Worm (Caenorhabditis elegans): Measurements from ENCODE around the gene pqn-89.

DNA sequence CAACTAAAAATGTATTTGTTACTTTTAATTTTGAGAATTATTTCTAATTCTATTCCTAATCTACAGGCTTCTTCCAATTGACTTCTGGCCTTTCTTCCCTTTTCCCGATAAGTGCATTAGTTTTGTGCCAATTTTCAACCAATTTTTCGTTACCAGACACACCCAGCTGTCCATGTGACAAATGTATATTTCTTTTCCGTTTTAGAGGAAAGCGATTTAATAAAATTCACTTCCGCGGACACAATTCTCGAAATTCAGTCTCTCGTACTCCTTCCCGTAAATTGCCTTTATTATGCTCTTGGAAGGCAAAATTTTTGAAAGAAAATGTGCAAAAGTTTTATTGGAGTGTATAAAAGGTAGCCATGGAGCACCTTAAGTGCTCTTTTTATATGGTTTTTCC is 36.4 kb downstream of the pqn-89 start:
- no peak for TF ChIP-seq snpc-4 (tag; optimal IDR thresholded peaks at IDR 0.05)
- no peak for TF ChIP-seq nhr-28 (tag; optimal IDR thresholded peaks at IDR 0.05)
- TF ChIP-seq mdt-29 (GFP tag; IDR thresholded peaks at IDR 0.05): no peak
- TF ChIP-seq unc-39 (tag; optimal IDR thresholded peaks at IDR 0.05): no peak
- TF ChIP-seq Y48G9A.11 (GFP tag; IDR thresholded peaks at IDR 0.05): no peak
- no peak for TF ChIP-seq tag-97 (GFP tag; IDR thresholded peaks at IDR 0.05)
- TF ChIP-seq nhr-237 (tag; optimal IDR thresholded peaks at IDR 0.05): no peak
- TF ChIP-seq ztf-11 (tag; optimal IDR thresholded peaks at IDR 0.05): no peak
- no peak for TF ChIP-seq skn-1 (tag; optimal IDR thresholded peaks at IDR 0.05)
- TF ChIP-seq zag-1 (tag; optimal IDR thresholded peaks at IDR 0.05): no peak
- no peak for TF ChIP-seq rbr-2 (tag; optimal IDR thresholded peaks at IDR 0.05)
